Worm (Caenorhabditis elegans): ENCODE measurements around the gene T25D1.1.

- TF ChIP-seq W03F9.2 (tag; optimal IDR thresholded peaks at IDR 0.05) = peak; percentile 4
- TF ChIP-seq him-1 (tag; optimal IDR thresholded peaks at IDR 0.05) = no peak
These were observed 34.9 kb upstream of the T25D1.1 start for ce11 chrX:16484681-16485080.
